Worm (Caenorhabditis elegans): ENCODE measurements around the gene fbxb-72.

The fbxb-72 gene

ce11 chrV:773256-773655, 49.5 kb upstream of the fbxb-72 start, which contains the start of gene sti-1 (continued):
- TF ChIP-seq fos-1 (tag; optimal IDR thresholded peaks at IDR 0.05) (no peak), daf-16 (GFP tag; optimal IDR thresholded peaks at IDR 0.05) (no peak), daf-16 (tag; optimal IDR thresholded peaks at IDR 0.05) (peak; percentile 20), tag-97 (GFP tag; IDR thresholded peaks at IDR 0.05) (no peak), spr-1 (tag; optimal IDR thresholded peaks at IDR 0.05) (peak; percentile 15), F44E2.7 (GFP tag; IDR thresholded peaks at IDR 0.05) (no peak)

ce11 chrV:772210-772609, 48.5 kb upstream of the fbxb-72 start:
- TF ChIP-seq hlh-30 (tag; optimal IDR thresholded peaks at IDR 0.05; ENCODE audit: insufficient read depth) (no peak), unc-62 (GFP tag; optimal IDR thresholded peaks at IDR 0.05 in 1 of 2) (peak in 1 of 2 experiments; percentile 91), unc-62 (tag; optimal IDR thresholded peaks at IDR 0.05) (no peak)

ce11 chrV:764732-765131, 41.0 kb upstream of the fbxb-72 start, which contains the start of gene str-238:
TSS of gene str-238 (plus strand) at chrV:765032.
- TF ChIP-seq lin-39 (tag; optimal IDR thresholded peaks at IDR 0.05) (no peak), Y75B8A.6 (GFP tag; IDR thresholded peaks at IDR 0.05) (no peak), nhr-102 (tag; optimal IDR thresholded peaks at IDR 0.05) (no peak)

ce11 chrV:762340-762739, 38.6 kb upstream of the fbxb-72 start, which contains the start of gene srp-2:
TSS of gene srp-2 (plus strand) at chrV:762640.
- TF ChIP-seq aly-2 (tag; optimal IDR thresholded peaks at IDR 0.05), result no peak
- TF ChIP-seq F26F4.8 (GFP tag; conservative IDR thresholded peaks at IDR 0.05), result no peak

- TF ChIP-seq lin-29 (GFP tag; IDR thresholded peaks at IDR 0.05) (no peak), ztf-7 (tag; optimal IDR thresholded peaks at IDR 0.05) (no peak), aly-2 (tag; optimal IDR thresholded peaks at IDR 0.05) (no peak), T20F7.1 (GFP tag; optimal IDR thresholded peaks at IDR 0.05) (no peak), snpc-1.2 (GFP tag; IDR thresholded peaks at IDR 0.05) (no peak), ceh-28 (tag; optimal IDR thresholded peaks at IDR 0.05) (no peak), ces-1 (GFP tag; optimal IDR thresholded peaks at IDR 0.05) (no peak), jun-1 (tag; optimal IDR thresholded peaks at IDR 0.05) (no peak), ZK337.2 (GFP tag; IDR thresholded peaks at IDR 0.05) (no peak), php-3 (GFP tag; IDR thresholded peaks at IDR 0.05) (no peak), Y48G9A.11 (GFP tag; IDR thresholded peaks at IDR 0.05) (no peak), tra-1 (GFP tag; IDR thresholded peaks at IDR 0.05) (no peak), ceh-20 (GFP tag; IDR thresholded peaks at IDR 0.05) (no peak), mdl-1 (tag; optimal IDR thresholded peaks at IDR 0.05) (no peak)
These were observed 38.1 kb upstream of the fbxb-72 start, which contains the start of gene C05E4.12 for ce11 chrV:761882-762281. TSS of gene C05E4.12 (minus strand) at chrV:761982.

- TF ChIP-seq nhr-6 (tag; optimal IDR thresholded peaks at IDR 0.05) (no peak), aha-1 (tag) (no peak), attf-4 (tag; optimal IDR thresholded peaks at IDR 0.05) (no peak), T26A8.4 (GFP tag; IDR thresholded peaks at IDR 0.05) (no peak), hlh-11 (tag; optimal IDR thresholded peaks at IDR 0.05) (no peak), daf-19 (GFP tag; conservative IDR thresholded peaks at IDR 0.05) (no peak), F10B5.3 (tag; optimal IDR thresholded peaks at IDR 0.05) (no peak), dve-1 (tag; optimal IDR thresholded peaks at IDR 0.05; ENCODE audit: insufficient read depth) (no peak), nhr-10 (tag; optimal IDR thresholded peaks at IDR 0.05) (no peak)
These were observed 37.5 kb upstream of the fbxb-72 start, which contains the start of gene C05E4.15 for ce11 chrV:761235-761634. TSS of gene C05E4.15 (minus strand) at chrV:761335.

Data from whole organism, L4 larva.